Worm (Caenorhabditis elegans): Measurements from ENCODE around the gene fbxc-17.
"Not testable (repeated sequence)": the region's sequence is repeated elsewhere in the genome, so short reads cannot be mapped to it uniquely, and the experiment has no call there.

fbxc-17 gene

ce11 chrII:932718-933117 lies 46.3 kb downstream of the fbxc-17 start, which contains the start of gene acs-15:
acs-15 (plus strand) TSS chrII:933018.
- TF ChIP-seq dao-5 (tag; optimal IDR thresholded peaks at IDR 0.05) (no peak), him-1 (tag; optimal IDR thresholded peaks at IDR 0.05) (no peak), W03F9.2 (tag; optimal IDR thresholded peaks at IDR 0.05) (no peak)

- TF ChIP-seq dao-5, W03F9.2, him-1 (tag; optimal IDR thresholded peaks at IDR 0.05): not testable (repeated sequence)
Measured at ce11 chrII:930871-931270, 48.2 kb downstream of the fbxc-17 start, which contains the start of gene fbxc-34. fbxc-34 (plus strand) TSS chrII:931171.

- TF ChIP-seq dao-5 (tag; optimal IDR thresholded peaks at IDR 0.05) = no peak
- TF ChIP-seq him-1 (tag; optimal IDR thresholded peaks at IDR 0.05) = no peak
- TF ChIP-seq W03F9.2 (tag; optimal IDR thresholded peaks at IDR 0.05) = no peak
Measured at ce11 chrII:927331-927730, 51.7 kb downstream of the fbxc-17 start, which contains the start of gene R07C3.13. R07C3.13 (minus strand) TSS chrII:927431.
